Worm (Caenorhabditis elegans) whole organism, L4 larva: Measurements from ENCODE around the gene ddx-23.
A peak's percentile ranks its signal among the peaks of the same experiment; 100 is the strongest.

ENCODE experiments used
- F44E2.7 ChIP-seq: fragments of 200-800 bp; sonication (Bioruptor generic); IDR thresholded peaks from 2 replicates; pipeline ENCODE4 v2.1.2; 2022; ENCODE audit warnings: missing genetic modification characterization, missing compliant biosample characterization
- R02D3.7 ChIP-seq: fragments of 150-350 bp; sonication (generic microtip); optimal IDR thresholded peaks from 3 replicates; lab custom pipeline; 2014; ENCODE audit warnings: missing biosample characterization, missing genetic modification characterization
- T26A8.4 ChIP-seq: fragments of 200-800 bp; sonication (Bioruptor generic); IDR thresholded peaks from 2 replicates; pipeline ENCODE4 v1.3.6; 2022; ENCODE audit warnings: missing genetic modification characterization, missing compliant biosample characterization
- Y105C5A.15 ChIP-seq: fragments of 200-800 bp; sonication (Bioruptor generic); IDR thresholded peaks from 2 replicates; pipeline ENCODE4 v1.3.6; 2022; ENCODE audit warnings: missing genetic modification characterization, missing compliant biosample characterization
- aha-1 ChIP-seq: fragments of 150-350 bp; peaks from one replicate; lab custom pipeline; 2014; ENCODE audit warnings: missing biosample characterization, missing genetic modification characterization
- ama-1 ChIP-seq: fragments of 150-350 bp; optimal IDR thresholded peaks from 2 replicates; lab custom pipeline; 2014; ENCODE audit warnings: inconsistent platforms, mixed read lengths
- ceh-32 ChIP-seq: sonication (generic microtip); optimal IDR thresholded peaks from 2 replicates; lab custom pipeline; 2016; ENCODE audit warnings: mild to moderate bottlenecking, missing genetic modification characterization, missing compliant biosample characterization; ENCODE audit not compliant: poor library complexity
- ceh-82 ChIP-seq: sonication (generic microtip); optimal IDR thresholded peaks from 2 replicates; lab custom pipeline; 2017; ENCODE audit warnings: missing biosample characterization, missing genetic modification characterization
- cey-2 ChIP-seq: sonication (generic microtip); optimal IDR thresholded peaks from 3 replicates; lab custom pipeline; 2017; ENCODE audit warnings: missing genetic modification characterization, mild to moderate bottlenecking, missing compliant biosample characterization, antibody characterized with exemption, borderline replicate concordance; ENCODE audit not compliant: insufficient read depth
- daf-16 ChIP-seq, 3 experiments: sonication (generic microtip); optimal IDR thresholded peaks; 2 replicates each; lab custom pipeline; 2016 to 2017; ENCODE audit warnings: missing genetic modification characterization in 3 of 3, missing genetic modification reagents in 3 of 3, mild to moderate bottlenecking in 2 of 3, missing compliant biosample characterization in 2 of 3, missing biosample characterization in 1 of 3, moderate library complexity in 1 of 3
- dmd-6 ChIP-seq: fragments of 200-800 bp; sonication (Bioruptor generic); IDR thresholded peaks from 2 replicates; pipeline ENCODE4 v1.3.6; 2022; ENCODE audit warnings: missing genetic modification reagents, missing genetic modification characterization, missing compliant biosample characterization
- dmd-8 ChIP-seq: fragments of 200-800 bp; sonication (Bioruptor generic); IDR thresholded peaks from 2 replicates; pipeline ENCODE4 v1.3.6; 2022; ENCODE audit warnings: missing genetic modification characterization, missing compliant biosample characterization
- dpl-1 ChIP-seq: fragments of 150-350 bp; optimal IDR thresholded peaks from 2 replicates; lab custom pipeline; 2014; ENCODE audit warnings: missing biosample characterization, missing genetic modification reagents, missing genetic modification characterization
- dve-1 ChIP-seq: sonication (generic microtip); optimal IDR thresholded peaks from 2 replicates; lab custom pipeline; 2017; ENCODE audit warnings: antibody characterized with exemption, mild to moderate bottlenecking, missing genetic modification characterization, missing compliant biosample characterization; ENCODE audit not compliant: insufficient read depth
- hif-1 ChIP-seq, 2 experiments: sonication (generic microtip); optimal IDR thresholded peaks; 2 replicates each; lab custom pipeline; 2016 to 2017; ENCODE audit warnings: missing compliant biosample characterization in 2 of 2, missing genetic modification characterization in 2 of 2, missing genetic modification reagents in 2 of 2, missing genotype in 2 of 2, mild to moderate bottlenecking in 1 of 2
- hlh-11 ChIP-seq: fragments of 200-800 bp; sonication (Bioruptor generic); optimal IDR thresholded peaks from 2 replicates; lab custom pipeline; 2018; ENCODE audit warnings: mild to moderate bottlenecking, missing genetic modification characterization, missing compliant biosample characterization
- hlh-30 ChIP-seq: sonication (generic microtip); optimal IDR thresholded peaks from 2 replicates; lab custom pipeline; 2017; ENCODE audit warnings: antibody characterized with exemption, mild to moderate bottlenecking, missing genetic modification characterization, missing compliant biosample characterization; ENCODE audit not compliant: insufficient read depth
- hmg-1.1 ChIP-seq: fragments of 200-800 bp; sonication (Bioruptor generic); IDR thresholded peaks from 2 replicates; pipeline ENCODE4 v1.3.6; 2022; ENCODE audit warnings: missing genetic modification reagents, missing genetic modification characterization, missing compliant biosample characterization
- lim-7 ChIP-seq: fragments of 200-800 bp; sonication (Bioruptor generic); IDR thresholded peaks from 2 replicates; pipeline ENCODE4 v1.3.6; 2022; ENCODE audit warnings: missing genetic modification characterization, missing compliant biosample characterization
- lin-1 ChIP-seq: fragments of 200-800 bp; sonication (Bioruptor generic); IDR thresholded peaks from 2 replicates; pipeline ENCODE4 v1.3.6; 2022; ENCODE audit warnings: missing genetic modification reagents, missing genetic modification characterization, missing compliant biosample characterization
- lin-15B ChIP-seq: fragments of 150-350 bp; sonication (generic microtip); optimal IDR thresholded peaks from 3 replicates; lab custom pipeline; 2014; ENCODE audit warnings: missing biosample characterization, missing genetic modification characterization
- lin-38 ChIP-seq: fragments of 200-800 bp; sonication (Bioruptor generic); IDR thresholded peaks from 2 replicates; pipeline ENCODE4 v1.3.6; 2022; ENCODE audit warnings: missing genetic modification reagents, missing genetic modification characterization, missing compliant biosample characterization
- lsy-2 ChIP-seq, 2 experiments: fragments of 150-350 bp in 1 of 2; sonication (generic microtip) in 1 of 2; optimal IDR thresholded peaks; 2 replicates each; lab custom pipeline; 2014 to 2017; ENCODE audit warnings: missing biosample characterization in 2 of 2, missing genetic modification characterization in 2 of 2
- madf-5 ChIP-seq, 2 experiments: fragments of 200-800 bp; sonication (Bioruptor generic); IDR thresholded peaks; 2 replicates each; pipeline ENCODE4 v1.3.6; 2022; ENCODE audit warnings: missing compliant biosample characterization in 2 of 2, missing genetic modification characterization in 2 of 2
- mdl-1 ChIP-seq, 2 experiments: fragments of 150-350 bp in 1 of 2; sonication (generic microtip) in 1 of 2; optimal IDR thresholded peaks; 2 replicates each; lab custom pipeline; 2014 to 2017; ENCODE audit warnings: missing biosample characterization in 2 of 2, missing genetic modification characterization in 2 of 2
- mes-2 ChIP-seq: sonication (generic microtip); optimal IDR thresholded peaks from 2 replicates; lab custom pipeline; 2016; ENCODE audit warnings: missing genotype, mild to moderate bottlenecking, missing genetic modification characterization, missing compliant biosample characterization; ENCODE audit not compliant: poor library complexity, severe bottlenecking
- mxl-2 ChIP-seq: fragments of 200-800 bp; sonication (Bioruptor generic); conservative IDR thresholded peaks from 2 replicates; pipeline ENCODE4 v1.3.6; 2022; ENCODE audit warnings: missing genetic modification reagents, missing genetic modification characterization, missing compliant biosample characterization
- mxl-3 ChIP-seq: fragments of 200-800 bp; sonication (Bioruptor generic); optimal IDR thresholded peaks from 2 replicates; lab custom pipeline; 2018; ENCODE audit warnings: mild to moderate bottlenecking, missing genetic modification characterization, missing compliant biosample characterization
- nhr-11 ChIP-seq: fragments of 150-350 bp; optimal IDR thresholded peaks from 2 replicates; lab custom pipeline; 2014; ENCODE audit warnings: missing biosample characterization, missing genetic modification characterization
- nhr-111 ChIP-seq: fragments of 200-800 bp; sonication (Bioruptor generic); optimal IDR thresholded peaks from 2 replicates; lab custom pipeline; 2018; ENCODE audit warnings: mild to moderate bottlenecking, missing genetic modification characterization, missing compliant biosample characterization
- nhr-28 ChIP-seq: fragments of 150-350 bp; optimal IDR thresholded peaks from 2 replicates; lab custom pipeline; 2014; ENCODE audit warnings: missing biosample characterization, missing genetic modification characterization
- nhr-6 ChIP-seq: fragments of 150-350 bp; optimal IDR thresholded peaks from 2 replicates; lab custom pipeline; 2014; ENCODE audit warnings: missing biosample characterization, missing genetic modification characterization
- nhr-77 ChIP-seq: fragments of 150-350 bp; optimal IDR thresholded peaks from 2 replicates; lab custom pipeline; 2014; ENCODE audit warnings: missing biosample characterization, missing genetic modification characterization
- pha-4 ChIP-seq, 2 experiments: fragments of 150-350 bp in 1 of 2; fragments of 200-800 bp in 1 of 2; sonication (Bioruptor generic) in 1 of 2; IDR thresholded peaks in 1 of 2; optimal IDR thresholded peaks in 1 of 2; 2 replicates each; pipeline versions ENCODE4 v1.3.6 to Lab custom; 2014 to 2022; ENCODE audit warnings: missing genetic modification characterization in 2 of 2, missing genetic modification reagents in 2 of 2, missing biosample characterization in 1 of 2, missing compliant biosample characterization in 1 of 2
- php-3 ChIP-seq: fragments of 200-800 bp; sonication (Bioruptor generic); IDR thresholded peaks from 2 replicates; pipeline ENCODE4 v1.3.6; 2022; ENCODE audit warnings: missing genetic modification reagents, missing genetic modification characterization, missing compliant biosample characterization
- pqm-1 ChIP-seq: sonication (generic microtip); optimal IDR thresholded peaks from 2 replicates; lab custom pipeline; 2017; ENCODE audit warnings: missing biosample characterization, missing genetic modification characterization
- rbr-2 ChIP-seq: sonication (generic microtip); optimal IDR thresholded peaks from 2 replicates; lab custom pipeline; 2016; ENCODE audit warnings: missing genotype, missing genetic modification characterization, missing compliant biosample characterization
- spr-1 ChIP-seq: sonication (generic microtip); optimal IDR thresholded peaks from 2 replicates; lab custom pipeline; 2016; ENCODE audit warnings: mild to moderate bottlenecking, missing genetic modification characterization, missing compliant biosample characterization
- tag-97 ChIP-seq: fragments of 200-800 bp; sonication (Bioruptor generic); IDR thresholded peaks from 2 replicates; pipeline ENCODE4 v1.3.6; 2022; ENCODE audit warnings: missing genetic modification characterization, missing compliant biosample characterization
- tra-1 ChIP-seq: fragments of 200-800 bp; sonication (Bioruptor generic); IDR thresholded peaks from 2 replicates; pipeline ENCODE4 v1.3.6; 2022; ENCODE audit warnings: missing genetic modification reagents, missing genetic modification characterization, missing compliant biosample characterization
- unc-130 ChIP-seq: sonication (generic microtip); optimal IDR thresholded peaks from 2 replicates; lab custom pipeline; 2016; ENCODE audit warnings: missing genetic modification reagents, missing genetic modification characterization, missing compliant biosample characterization
- zag-1 ChIP-seq: fragments of 150-350 bp; optimal IDR thresholded peaks from 2 replicates; lab custom pipeline; 2014; ENCODE audit warnings: missing biosample characterization, missing genetic modification characterization
- zfp-3 ChIP-seq: fragments of 200-800 bp; sonication (Bioruptor generic); conservative IDR thresholded peaks from 2 replicates; pipeline ENCODE4 v1.3.6; 2022; ENCODE audit warnings: missing genetic modification reagents, missing genetic modification characterization, missing compliant biosample characterization
- ztf-7 ChIP-seq: fragments of 150-350 bp; optimal IDR thresholded peaks from 2 replicates; lab custom pipeline; 2014; ENCODE audit warnings: missing biosample characterization, missing genetic modification characterization

The ddx-23 gene

DNA sequence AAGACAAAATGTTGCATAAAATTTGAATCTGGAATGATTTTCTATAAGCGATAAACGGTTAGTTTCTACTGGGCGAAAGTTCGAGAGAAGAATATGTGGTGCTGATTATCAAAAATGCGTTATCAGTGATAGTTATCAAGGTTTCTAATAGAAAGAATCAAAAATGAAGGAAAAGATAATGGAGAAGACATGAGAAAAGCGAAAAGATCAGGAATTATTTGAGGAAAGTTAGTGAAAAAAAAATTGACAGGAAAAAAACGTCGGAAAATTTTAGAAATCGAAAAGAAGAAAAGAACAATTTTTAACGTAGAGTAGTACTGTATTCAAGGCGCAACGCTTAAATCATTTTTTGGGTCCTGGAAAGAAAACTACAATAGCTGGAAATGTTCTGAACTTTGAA is 10.7 kb upstream of the ddx-23 start, which contains the start of gene dnpp-1:
dnpp-1 (minus strand) TSS at position 30 of the 400 bp plus-strand sequence.
- peak; percentile 39 for TF ChIP-seq hlh-11 (tag; lab: Kevin White, UChicago)
- peak; percentile 49; the same call in 1 of the 2 replicates for TF ChIP-seq dmd-6 (GFP tag; lab: Robert Waterston, UW)
- no peak for TF ChIP-seq tag-97 (GFP tag; lab: Robert Waterston, UW)
- no peak for TF ChIP-seq nhr-111 (GFP tag; lab: Kevin White, UChicago)
- no peak for TF ChIP-seq dmd-8 (GFP tag; lab: Robert Waterston, UW)
- TF ChIP-seq dve-1: peak; percentile 71
- peak; percentile 97 for TF ChIP-seq pqm-1 (tag; lab: Kevin White, UChicago)
- TF ChIP-seq nhr-28 (tag; lab: Kevin White, UChicago): peak; percentile 41
- no peak for TF ChIP-seq lim-7 (GFP tag; lab: Robert Waterston, UW)
- TF ChIP-seq daf-16 (GFP tag; optimal IDR thresholded peaks at IDR 0.05; lab: Kevin White, UChicago): no peak
- peak; percentile 48 for TF ChIP-seq daf-16 (tag; optimal IDR thresholded peaks at IDR 0.05; lab: Kevin White, UChicago)
- TF ChIP-seq unc-130 (GFP tag; lab: Kevin White, UChicago): no peak
- no peak for TF ChIP-seq hif-1 (tag; optimal IDR thresholded peaks at IDR 0.05; lab: Kevin White, UChicago)

DNA sequence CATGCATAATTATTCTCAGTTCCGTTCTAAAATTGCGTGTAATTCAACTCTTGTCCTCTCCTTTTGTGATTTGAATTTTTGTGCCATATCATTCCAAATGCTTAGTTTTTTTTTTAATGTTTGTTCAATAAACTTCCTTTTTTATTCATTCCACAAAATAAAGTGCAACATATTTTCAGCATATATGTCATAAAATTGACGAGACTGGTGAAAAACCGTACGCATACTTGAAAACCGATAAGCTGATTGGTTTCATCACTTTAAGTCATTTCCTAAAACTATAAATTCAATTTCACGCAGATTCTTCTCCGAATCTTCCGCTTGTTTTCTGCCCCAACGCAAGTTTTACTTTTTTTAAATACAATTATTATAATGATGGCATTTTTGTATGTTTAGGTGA is 5.9 kb upstream of the ddx-23 start, which contains the start of gene dpf-4:
dpf-4 (plus strand) TSS at position 301 of the 400 bp plus-strand sequence.
- TF ChIP-seq ama-1 (lab: Kevin White, UChicago) (peak; percentile 39), php-3 (GFP tag; lab: Robert Waterston, UW) (no peak)
- TF ChIP-seq, all 104 proteins: peak for 1

DNA sequence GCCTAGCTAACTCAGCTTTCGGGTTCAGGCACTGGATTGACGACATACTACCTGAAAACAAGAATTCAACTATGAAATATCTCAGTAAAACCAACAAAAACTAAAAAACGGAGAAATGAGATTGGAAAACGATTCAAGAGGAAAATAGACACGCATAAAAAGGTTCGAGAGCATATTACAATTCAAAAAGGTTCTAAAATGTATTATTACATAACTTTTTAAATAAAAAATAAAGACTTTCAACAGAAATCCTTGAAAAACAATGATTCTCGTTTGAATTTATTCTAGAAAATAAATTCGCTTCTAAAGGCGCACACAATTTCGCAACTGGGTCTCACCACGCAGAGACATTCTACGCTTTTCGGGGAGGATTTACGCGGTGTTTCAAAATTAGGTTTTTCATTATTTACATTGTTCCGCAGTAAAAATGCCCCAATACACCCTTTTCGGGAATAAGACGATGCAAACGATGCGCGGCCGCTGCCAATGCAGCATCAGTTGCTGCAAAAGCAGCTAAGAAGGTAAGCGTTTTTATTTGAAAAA is 2.6 kb upstream of the ddx-23 start, which contains the start of the genes cct-6 and alh-9:
cct-6 (minus strand) TSS at position 51 of the 543 bp plus-strand sequence.
alh-9 (plus strand) TSS at position 382 of the 543 bp plus-strand sequence.
- TF ChIP-seq Y105C5A.15 (GFP tag; lab: Robert Waterston, UW): no peak
- TF ChIP-seq dpl-1 (GFP tag; lab: Kevin White, UChicago): peak; percentile 96
- no peak for TF ChIP-seq lin-15B (tag; lab: Kevin White, UChicago)
- TF ChIP-seq ceh-32 (tag; lab: Kevin White, UChicago): no peak
- peak; percentile 62 for TF ChIP-seq lin-38
- 0 out of 2 replicates have a peak, but pooled peaks have one; percentile 53 for TF ChIP-seq T26A8.4 (GFP tag; lab: Robert Waterston, UW)
- TF ChIP-seq ceh-82 (tag; lab: Kevin White, UChicago): no peak
- TF ChIP-seq R02D3.7 (tag; lab: Kevin White, UChicago): peak; percentile 74
- TF ChIP-seq nhr-28 (tag; lab: Kevin White, UChicago): peak; percentile 49
- TF ChIP-seq nhr-6 (tag; lab: Kevin White, UChicago): peak; percentile 81
- no peak for TF ChIP-seq cey-2 (tag; lab: Kevin White, UChicago)
- peak; percentile 66 for TF ChIP-seq nhr-77 (tag; lab: Kevin White, UChicago)
- no peak; the same call in 1 of the 2 replicates for TF ChIP-seq zfp-3 (GFP tag; lab: Robert Waterston, UW)
- TF ChIP-seq mxl-2 (GFP tag; lab: Robert Waterston, UW): no peak
- no peak for TF ChIP-seq tra-1 (GFP tag; lab: Robert Waterston, UW)
- TF ChIP-seq aha-1: peak; percentile 75
- peak; percentile 62 for TF ChIP-seq rbr-2
- TF ChIP-seq madf-5 (GFP tag; IDR thresholded peaks at IDR 0.05; lab: Robert Waterston, UW): no peak
- TF ChIP-seq mdl-1 (tag; optimal IDR thresholded peaks at IDR 0.05; lab: Kevin White, UChicago): peak in 1 of 2 experiments; percentile 26
- TF ChIP-seq pha-4 (GFP tag; IDR thresholded peaks at IDR 0.05; lab: Robert Waterston, UW): peak; percentile 14; the same call in 1 of the 2 replicates
- TF ChIP-seq pha-4 (tag; optimal IDR thresholded peaks at IDR 0.05; lab: Kevin White, UChicago): peak; percentile 93
- peak; percentile 71 for TF ChIP-seq ztf-7
- peak; percentile 48 for TF ChIP-seq nhr-11 (tag; lab: Kevin White, UChicago)
- TF ChIP-seq hlh-30 (tag; lab: Kevin White, UChicago): peak; percentile 58
- peak in 1 of 2 experiments; percentile 17 for TF ChIP-seq daf-16 (GFP tag; optimal IDR thresholded peaks at IDR 0.05; lab: Kevin White, UChicago)
- peak; percentile 65 for TF ChIP-seq daf-16 (tag; optimal IDR thresholded peaks at IDR 0.05; lab: Kevin White, UChicago)
- peak in 1 of 2 experiments; percentile 59 for TF ChIP-seq hif-1 (tag; optimal IDR thresholded peaks at IDR 0.05; lab: Kevin White, UChicago)
- no peak for TF ChIP-seq lin-1
- TF ChIP-seq F44E2.7 (GFP tag; lab: Robert Waterston, UW): no peak
- TF ChIP-seq mes-2: peak; percentile 92
- peak; percentile 2 for TF ChIP-seq pqm-1 (tag; lab: Kevin White, UChicago)
- TF ChIP-seq hmg-1.1: peak; percentile 58; the same call in 1 of the 2 replicates
- TF ChIP-seq zag-1: no peak
- TF ChIP-seq mxl-3 (GFP tag; lab: Kevin White, UChicago): no peak
- TF ChIP-seq spr-1: peak; percentile 9
- peak in 1 of 2 experiments; percentile 94 for TF ChIP-seq lsy-2 (tag; optimal IDR thresholded peaks at IDR 0.05; lab: Kevin White, UChicago)
